Fruit fly (Drosophila melanogaster): ENCODE measurements around the gene mdu.

DNA sequence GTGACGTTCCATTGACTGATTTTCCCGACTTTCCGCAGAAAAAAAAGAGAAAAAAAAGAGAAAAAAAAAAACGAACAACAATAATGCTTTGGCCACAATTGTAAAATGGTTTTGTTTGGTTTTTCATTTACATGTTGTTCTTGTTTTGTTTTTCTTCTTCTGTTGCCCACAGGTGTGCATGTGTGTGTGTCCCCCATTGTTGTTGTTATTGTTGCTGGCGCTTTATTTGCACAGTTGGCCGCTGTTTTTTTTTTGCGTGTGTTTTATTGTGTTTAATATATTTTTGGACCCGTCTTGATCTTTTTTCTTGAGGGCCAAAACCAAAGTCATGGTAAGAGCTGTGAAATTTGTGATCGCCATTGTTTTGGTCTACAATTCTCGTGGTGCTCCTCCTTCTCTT, 1.1 kb downstream of the mdu start:
- no peak for TF ChIP-seq salr (GFP tag; optimal IDR thresholded peaks at IDR 0.05)
- no peak for TF ChIP-seq Smox (GFP tag; optimal IDR thresholded peaks at IDR 0.05)
- no peak for TF ChIP-seq CG6276 (GFP tag; optimal IDR thresholded peaks at IDR 0.05)
- TF ChIP-seq CG3032 (tag; optimal IDR thresholded peaks at IDR 0.05): no peak
- TF ChIP-seq lz (GFP tag; optimal IDR thresholded peaks at IDR 0.05): no peak
